Fruit fly (Drosophila melanogaster) whole organism, embryonic: ENCODE results near the gene CG7386.

Experiments used
- Asciz ChIP-seq: fragments of 200-800 bp; sonication (Bioruptor generic); optimal IDR thresholded peaks from 2 replicates; lab custom pipeline; 2017; ENCODE audit warnings: missing biosample characterization, mild to moderate bottlenecking, missing genetic modification characterization, missing genetic modification reagents
- CG1024 ChIP-seq: fragments of 200-800 bp; sonication (Bioruptor generic); IDR thresholded peaks from 2 replicates; pipeline ENCODE4 v1.3.6; 2022; ENCODE audit warnings: missing biosample characterization, missing genetic modification characterization
- CG10366 ChIP-seq: fragments of 200-800 bp; sonication (Bioruptor generic); IDR thresholded peaks from 2 replicates; pipeline ENCODE4 v1.3.6; 2022; ENCODE audit warnings: missing biosample characterization, missing genetic modification characterization
- CG11695 ChIP-seq: fragments of 200-800 bp; sonication (Bioruptor generic); IDR thresholded peaks from 3 replicates; pipeline ENCODE4 v1.3.6; 2022; ENCODE audit warnings: missing biosample characterization, missing genetic modification characterization
- CG12299 ChIP-seq: fragments of 200-800 bp; sonication (Bioruptor generic); optimal IDR thresholded peaks from 2 replicates; lab custom pipeline; 2018; ENCODE audit warnings: missing biosample characterization, mild to moderate bottlenecking, missing genetic modification characterization
- CG12659 ChIP-seq: fragments of 200-800 bp; sonication (Bioruptor generic); optimal IDR thresholded peaks from 3 replicates; lab custom pipeline; 2017; ENCODE audit warnings: mild to moderate bottlenecking, missing biosample characterization, missing genetic modification reagents, missing genetic modification characterization
- CG14050 ChIP-seq: fragments of 200-800 bp; sonication (Bioruptor generic); IDR thresholded peaks from 3 replicates; pipeline ENCODE4 v1.3.6; 2022; ENCODE audit warnings: missing biosample characterization, missing genetic modification characterization
- CG14710 ChIP-seq: fragments of 200-800 bp; sonication (Bioruptor generic); optimal IDR thresholded peaks from 3 replicates; lab custom pipeline; 2019; ENCODE audit warnings: missing biosample characterization, mild to moderate bottlenecking, missing genetic modification characterization, moderate library complexity
- CG1602 ChIP-seq: fragments of 200-800 bp; sonication (Bioruptor generic); optimal IDR thresholded peaks from 3 replicates; lab custom pipeline; 2016; ENCODE audit warnings: missing biosample characterization, missing genetic modification characterization
- CG17385 ChIP-seq: fragments of 200-800 bp; sonication (Bioruptor generic); optimal IDR thresholded peaks from 3 replicates; lab custom pipeline; 2018; ENCODE audit warnings: missing biosample characterization, mild to moderate bottlenecking, missing genetic modification characterization
- CG2712 ChIP-seq: fragments of 200-800 bp; optimal IDR thresholded peaks from 3 replicates; lab custom pipeline; 2019; ENCODE audit warnings: missing biosample characterization, mild to moderate bottlenecking, missing genetic modification characterization, moderate library complexity
- CG3407 ChIP-seq: fragments of 200-800 bp; sonication (Bioruptor generic); optimal IDR thresholded peaks from 2 replicates; lab custom pipeline; 2018; ENCODE audit warnings: missing biosample characterization, mild to moderate bottlenecking, missing genetic modification characterization
- CG3995 ChIP-seq: fragments of 200-800 bp; sonication (Bioruptor generic); optimal IDR thresholded peaks from 3 replicates; lab custom pipeline; 2016; ENCODE audit warnings: missing biosample characterization, missing genetic modification characterization
- CG4424 ChIP-seq: fragments of 200-800 bp; sonication (Bioruptor generic); optimal IDR thresholded peaks from 3 replicates; lab custom pipeline; 2016; ENCODE audit warnings: missing biosample characterization, missing genetic modification characterization
- CG5180 ChIP-seq: fragments of 200-800 bp; sonication (Bioruptor generic); optimal IDR thresholded peaks from 3 replicates; lab custom pipeline; 2017; ENCODE audit warnings: missing biosample characterization, missing genetic modification characterization, mild to moderate bottlenecking, moderate library complexity, missing genetic modification reagents
- CG6813 ChIP-seq: fragments of 200-800 bp; sonication (Bioruptor generic); optimal IDR thresholded peaks from 2 replicates; lab custom pipeline; 2017; ENCODE audit warnings: missing biosample characterization, missing genetic modification characterization, mild to moderate bottlenecking, moderate library complexity, missing genetic modification reagents
- CG7556 ChIP-seq: fragments of 200-800 bp; sonication (Bioruptor generic); optimal IDR thresholded peaks from 2 replicates; lab custom pipeline; 2017; ENCODE audit warnings: missing biosample characterization, mild to moderate bottlenecking, missing genetic modification characterization
- CG7963 ChIP-seq: fragments of 200-800 bp; sonication (Bioruptor generic); IDR thresholded peaks from 3 replicates; pipeline ENCODE4 v1.3.6; 2022; ENCODE audit warnings: missing biosample characterization, missing genetic modification characterization; ENCODE audit not compliant: partially characterized antibody
- Chrac-16 ChIP-seq: fragments of 200-800 bp; sonication (Bioruptor generic); optimal IDR thresholded peaks from 3 replicates; lab custom pipeline; 2016; ENCODE audit warnings: missing biosample characterization, missing genetic modification characterization
- D19A ChIP-seq: fragments of 200-800 bp; optimal IDR thresholded peaks from 3 replicates; lab custom pipeline; 2019; ENCODE audit warnings: missing biosample characterization, mild to moderate bottlenecking, missing genetic modification characterization, moderate library complexity
- E2f1 ChIP-seq: fragments of 200-800 bp; sonication (Bioruptor generic); IDR thresholded peaks from 2 replicates; pipeline ENCODE4 v1.3.6; 2022; ENCODE audit warnings: missing biosample characterization, missing genetic modification characterization
- Hr51 ChIP-seq, 2 experiments: fragments of 200-800 bp; sonication (Bioruptor generic); optimal IDR thresholded peaks; 2 replicates in 1 of 2; 3 replicates in 1 of 2; lab custom pipeline; 2016 to 2018; ENCODE audit warnings: missing biosample characterization in 2 of 2, missing genetic modification characterization in 2 of 2, mild to moderate bottlenecking in 1 of 2, moderate library complexity in 1 of 2
- Med ChIP-seq: fragments of 200-800 bp; sonication (Bioruptor generic); peaks from one replicate; lab custom pipeline; 2016; ENCODE audit warnings: missing biosample characterization, missing genetic modification characterization, mild to moderate bottlenecking, inconsistent platforms, moderate library complexity
- Mes4 ChIP-seq: fragments of 200-800 bp; sonication (Bioruptor generic); optimal IDR thresholded peaks from 2 replicates; lab custom pipeline; 2016; ENCODE audit warnings: missing biosample characterization, missing genetic modification characterization
- Nf-YA ChIP-seq: fragments of 200-800 bp; sonication (Bioruptor generic); IDR thresholded peaks from 2 replicates; pipeline ENCODE4 v1.3.6; 2022; ENCODE audit warnings: missing biosample characterization, missing genetic modification characterization
- Sox100B ChIP-seq: fragments of 200-800 bp; sonication (Bioruptor generic); optimal IDR thresholded peaks from 3 replicates; lab custom pipeline; 2018; ENCODE audit warnings: missing biosample characterization, mild to moderate bottlenecking, missing genetic modification characterization
- bcd ChIP-seq: fragments of 200-800 bp; sonication (Bioruptor generic); optimal IDR thresholded peaks from 2 replicates; lab custom pipeline; 2017; ENCODE audit warnings: missing biosample characterization, mild to moderate bottlenecking, missing genetic modification characterization
- chn ChIP-seq: fragments of 200-800 bp; sonication (Bioruptor generic); optimal IDR thresholded peaks from 2 replicates; lab custom pipeline; 2016; ENCODE audit warnings: missing biosample characterization, missing genetic modification characterization
- ci ChIP-seq: fragments of 200-800 bp; sonication (Bioruptor generic); IDR thresholded peaks from 3 replicates; pipeline ENCODE4 v1.3.6; 2022; ENCODE audit warnings: missing biosample characterization, missing genetic modification characterization
- dmrt99B ChIP-seq: fragments of 200-800 bp; sonication (Bioruptor generic); optimal IDR thresholded peaks from 2 replicates; lab custom pipeline; 2018; ENCODE audit warnings: missing biosample characterization, mild to moderate bottlenecking, missing genetic modification characterization, moderate library complexity
- eve ChIP-seq, 2 experiments: fragments of >200 bp; optimal IDR thresholded peaks; 2 replicates each; lab custom pipeline; 2017; ENCODE audit warnings: missing biosample characterization in 2 of 2, missing genetic modification characterization in 2 of 2
- exex ChIP-seq: fragments of 200-800 bp; sonication (Bioruptor generic); optimal IDR thresholded peaks from 4 replicates; lab custom pipeline; 2018; ENCODE audit warnings: missing biosample characterization, mild to moderate bottlenecking, missing genetic modification characterization, moderate library complexity
- fd96Cb ChIP-seq: fragments of 200-800 bp; sonication (Bioruptor generic); optimal IDR thresholded peaks from 2 replicates; lab custom pipeline; 2018; ENCODE audit warnings: missing biosample characterization, mild to moderate bottlenecking, missing genetic modification characterization, moderate library complexity
- gce ChIP-seq: fragments of 200-800 bp; sonication (Bioruptor generic); IDR thresholded peaks from 3 replicates; pipeline ENCODE4 v1.3.6; 2022; ENCODE audit warnings: missing biosample characterization, missing genetic modification characterization
- gt ChIP-seq: fragments of 200-800 bp; sonication (Bioruptor generic); IDR thresholded peaks from 2 replicates; pipeline ENCODE4 v1.3.6; 2022; ENCODE audit warnings: missing biosample characterization, missing genetic modification characterization
- hkb ChIP-seq, 2 experiments: fragments of 200-800 bp in 1 of 2; fragments of >200 bp in 1 of 2; sonication (Bioruptor generic) in 1 of 2; IDR thresholded peaks in 1 of 2; optimal IDR thresholded peaks in 1 of 2; 2 replicates each; pipeline versions ENCODE4 v1.3.6 to Lab custom; 2017 to 2022; ENCODE audit warnings: missing biosample characterization in 1 of 2, missing genetic modification characterization in 1 of 2
- inv ChIP-seq: fragments of 200-800 bp; sonication (Bioruptor generic); IDR thresholded peaks from 2 replicates; pipeline ENCODE4 v1.3.6; 2022; ENCODE audit warnings: missing biosample characterization, missing genetic modification characterization; ENCODE audit not compliant: partially characterized antibody
- lola ChIP-seq, 3 experiments: fragments of >200 bp in 2 of 3; fragments of 200-800 bp in 1 of 3; sonication (Bioruptor generic) in 1 of 3; optimal IDR thresholded peaks; 2 replicates each; lab custom pipeline; 2017 to 2019; ENCODE audit warnings: missing biosample characterization in 3 of 3, missing genetic modification characterization in 3 of 3, mild to moderate bottlenecking in 1 of 3, moderate library complexity in 1 of 3
- lov ChIP-seq, 2 experiments: fragments of 200-800 bp in 1 of 2; fragments of >200 bp in 1 of 2; sonication (Bioruptor generic) in 1 of 2; IDR thresholded peaks in 1 of 2; optimal IDR thresholded peaks in 1 of 2; 2 replicates in 1 of 2; 3 replicates in 1 of 2; pipeline versions ENCODE4 v1.3.6 to Lab custom; 2017 to 2022; ENCODE audit warnings: missing biosample characterization in 1 of 2, missing genetic modification characterization in 1 of 2
- nmo ChIP-seq: fragments of 200-800 bp; sonication (Bioruptor generic); optimal IDR thresholded peaks from 2 replicates; lab custom pipeline; 2018; ENCODE audit warnings: missing biosample characterization, mild to moderate bottlenecking, missing genetic modification characterization, moderate library complexity
- pum ChIP-seq: fragments of 200-800 bp; sonication (Bioruptor generic); optimal IDR thresholded peaks from 2 replicates; lab custom pipeline; 2016; ENCODE audit warnings: missing biosample characterization, missing genetic modification characterization
- sim ChIP-seq: fragments of 200-800 bp; sonication (Bioruptor generic); IDR thresholded peaks from 2 replicates; pipeline ENCODE4 v1.3.6; 2022; ENCODE audit warnings: missing biosample characterization, missing genetic modification characterization
- sima ChIP-seq: fragments of 200-800 bp; sonication (Bioruptor generic); optimal IDR thresholded peaks from 2 replicates; lab custom pipeline; 2016; ENCODE audit warnings: missing biosample characterization, missing genetic modification characterization
- tgo ChIP-seq: fragments of 200-800 bp; sonication (Bioruptor generic); IDR thresholded peaks from 3 replicates; pipeline ENCODE4 v1.3.6; 2022; ENCODE audit warnings: missing biosample characterization, missing genetic modification characterization
- trh ChIP-seq: fragments of 200-800 bp; sonication (Bioruptor generic); optimal IDR thresholded peaks from 2 replicates; lab custom pipeline; 2016; ENCODE audit warnings: missing biosample characterization, missing genetic modification characterization
- unpg ChIP-seq: fragments of 200-800 bp; sonication (Bioruptor generic); optimal IDR thresholded peaks from 3 replicates; lab custom pipeline; 2018; ENCODE audit warnings: missing biosample characterization, mild to moderate bottlenecking, missing genetic modification characterization, moderate library complexity
- usp ChIP-seq: fragments of >200 bp; optimal IDR thresholded peaks from 2 replicates; lab custom pipeline; 2017; ENCODE audit warnings: missing biosample characterization, missing genetic modification characterization
- vnd ChIP-seq: fragments of 200-800 bp; sonication (Bioruptor generic); IDR thresholded peaks from 3 replicates; pipeline ENCODE4 v1.3.6; 2022; ENCODE audit warnings: missing biosample characterization, missing genetic modification characterization; ENCODE audit not compliant: partially characterized antibody

Gene CG7386

DNA sequence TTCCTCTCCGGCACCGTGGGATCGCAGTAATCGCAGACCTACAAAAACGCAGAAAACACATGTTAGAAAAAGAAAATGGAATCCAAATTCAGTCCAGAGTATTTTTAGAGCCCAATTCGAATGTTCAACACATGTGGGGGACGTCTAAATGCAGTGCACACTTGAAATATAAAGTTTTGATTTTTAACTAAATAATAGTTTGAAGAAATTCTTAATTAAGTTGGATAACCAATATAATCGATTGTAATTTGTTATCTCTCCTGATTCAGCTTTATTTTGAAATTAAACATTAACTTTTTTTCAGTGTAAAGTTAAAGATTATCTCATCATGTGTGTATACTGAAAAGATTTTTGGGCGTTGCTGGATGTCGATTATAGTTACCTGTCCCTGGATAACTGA is 27.7 kb downstream of the CG7386 start:
- TF ChIP-seq nmo (GFP tag; lab: Kevin White, UChicago) (peak; percentile 87), CG5180 (no peak), CG11695 (GFP tag; lab: Robert Waterston, UW) (peak; percentile 70), CG10366 (GFP tag; lab: Robert Waterston, UW) (peak; percentile 71), Sox100B (GFP tag; lab: Kevin White, UChicago) (peak; percentile 67), inv (GFP tag; lab: Robert Waterston, UW) (no peak), CG14710 (tag; lab: Kevin White, UChicago) (peak; percentile 81), trh (peak; percentile 19), exex (tag; lab: Kevin White, UChicago) (no peak), gt (no peak), E2f1 (GFP tag; lab: Robert Waterston, UW) (peak; percentile 73), tgo (GFP tag; lab: Robert Waterston, UW) (peak; percentile 66; the same call in 2 of the 3 replicates), ci (GFP tag; lab: Robert Waterston, UW) (peak; percentile 84), sima (GFP tag; lab: Kevin White, UChicago) (no peak), Nf-YA (GFP tag; lab: Robert Waterston, UW) (peak; percentile 58), fd96Cb (peak; percentile 80), CG14050 (GFP tag; lab: Robert Waterston, UW) (peak; percentile 37; the same call in 1 of the 3 replicates), CG7556 (peak; percentile 65), CG12299 (tag; lab: Kevin White, UChicago) (peak; percentile 27), eve (GFP tag; optimal IDR thresholded peaks at IDR 0.05; lab: Kevin White, UChicago) (no peak), chn (GFP tag; lab: Kevin White, UChicago) (peak; percentile 45), CG1602 (GFP tag; lab: Kevin White, UChicago) (peak; percentile 64), sim (peak; percentile 47; the same call in 1 of the 2 replicates), CG12659 (GFP tag; lab: Kevin White, UChicago) (peak; percentile 41), Med (peak; percentile 69), hkb (optimal IDR thresholded peaks at IDR 0.05; lab: Kevin White, UChicago) (no peak), hkb (GFP tag; IDR thresholded peaks at IDR 0.05; lab: Robert Waterston, UW) (peak; percentile 53; the same call in 1 of the 2 replicates), lola (GFP tag; optimal IDR thresholded peaks at IDR 0.05; lab: Kevin White, UChicago) (peak in 1 of 3 experiments; percentile 90), vnd (GFP tag; lab: Robert Waterston, UW) (no peak), Mes4 (GFP tag; lab: Kevin White, UChicago) (peak; percentile 18), usp (no peak), bcd (peak; percentile 36), CG6813 (GFP tag; lab: Kevin White, UChicago) (peak; percentile 40), Chrac-16 (GFP tag; lab: Kevin White, UChicago) (peak; percentile 63), Hr51 (GFP tag; optimal IDR thresholded peaks at IDR 0.05; lab: Kevin White, UChicago) (peak in 1 of 2 experiments; percentile 71), CG2712 (tag; lab: Kevin White, UChicago) (peak; percentile 92), CG3407 (peak; percentile 29), CG3995 (no peak), lov (optimal IDR thresholded peaks at IDR 0.05; lab: Kevin White, UChicago) (no peak), lov (GFP tag; IDR thresholded peaks at IDR 0.05; lab: Robert Waterston, UW) (0 out of 3 replicates have a peak, but pooled peaks have one; percentile 47), pum (GFP tag; lab: Kevin White, UChicago) (peak; percentile 57), D19A (tag; lab: Kevin White, UChicago) (peak; percentile 78), CG7963 (GFP tag; lab: Robert Waterston, UW) (no peak), CG4424 (GFP tag; lab: Kevin White, UChicago) (peak; percentile 78), dmrt99B (tag; lab: Kevin White, UChicago) (peak; percentile 77), Asciz (GFP tag; lab: Kevin White, UChicago) (peak; percentile 68), gce (GFP tag; lab: Robert Waterston, UW) (0 out of 3 replicates have a peak, but pooled peaks have one; percentile 62), CG1024 (GFP tag; lab: Robert Waterston, UW) (peak; percentile 67), unpg (GFP tag; lab: Kevin White, UChicago) (peak; percentile 88), CG17385 (GFP tag; lab: Kevin White, UChicago) (peak; percentile 65)
